Fruit fly (Drosophila melanogaster): ENCODE data around the gene RhoL.

The RhoL gene

dm6 chr3R:9551659-9552435 is 49.5 kb upstream of the RhoL start, which contains the start of the genes mura and RnpS1 (continued):
- TF ChIP-seq CG2116 (GFP tag; optimal IDR thresholded peaks at IDR 0.05) (peak; percentile 25), CG9817 (tag; optimal IDR thresholded peaks at IDR 0.05) (no peak), CG14667 (GFP tag; IDR thresholded peaks at IDR 0.05) (no peak), CG5245 (GFP tag; optimal IDR thresholded peaks at IDR 0.05) (no peak), jigr1 (GFP tag; IDR thresholded peaks at IDR 0.05) (no peak), sisA (GFP tag; IDR thresholded peaks at IDR 0.05) (no peak), CG12155 (GFP tag; optimal IDR thresholded peaks at IDR 0.05) (no peak), Atf3 (GFP tag; optimal IDR thresholded peaks at IDR 0.05) (no peak), CG3163 (GFP tag; optimal IDR thresholded peaks at IDR 0.05) (no peak), Gsc (GFP tag; IDR thresholded peaks at IDR 0.05) (no peak), crp (GFP tag; optimal IDR thresholded peaks at IDR 0.05) (no peak), Meics (GFP tag; optimal IDR thresholded peaks at IDR 0.05) (no peak), vfl (GFP tag; optimal IDR thresholded peaks at IDR 0.05) (no peak), zfh1 (GFP tag; IDR thresholded peaks at IDR 0.05) (no peak), HmgD (GFP tag; optimal IDR thresholded peaks at IDR 0.05) (no peak), Hr3 (GFP tag; optimal IDR thresholded peaks at IDR 0.05) (no peak), gt (GFP tag; IDR thresholded peaks at IDR 0.05) (no peak), CG1792 (GFP tag; optimal IDR thresholded peaks at IDR 0.05) (no peak), dpn (GFP tag; optimal IDR thresholded peaks at IDR 0.05) (no peak), Lpt (GFP tag; optimal IDR thresholded peaks at IDR 0.05) (no peak), Dad (GFP tag; optimal IDR thresholded peaks at IDR 0.05) (no peak), H2.0 (GFP tag; IDR thresholded peaks at IDR 0.05) (no peak), CG2712 (tag; optimal IDR thresholded peaks at IDR 0.05) (peak; percentile 38), lab (GFP tag; optimal IDR thresholded peaks at IDR 0.05) (no peak), cwo (GFP tag; optimal IDR thresholded peaks at IDR 0.05) (no peak), CG2199 (GFP tag; IDR thresholded peaks at IDR 0.05) (no peak), Atf6 (GFP tag; IDR thresholded peaks at IDR 0.05) (no peak), CG15601 (tag; optimal IDR thresholded peaks at IDR 0.05) (peak; percentile 43), gro (GFP tag; optimal IDR thresholded peaks at IDR 0.05) (no peak), CG10431 (GFP tag; optimal IDR thresholded peaks at IDR 0.05) (no peak), CG7372 (GFP tag; IDR thresholded peaks at IDR 0.05) (no peak), CG43689 (GFP tag; IDR thresholded peaks at IDR 0.05) (no peak), sqz (GFP tag; optimal IDR thresholded peaks at IDR 0.05) (peak; percentile 59), Bteb2 (GFP tag; optimal IDR thresholded peaks at IDR 0.05) (no peak), CG4282 (GFP tag; optimal IDR thresholded peaks at IDR 0.05) (no peak), chm (GFP tag; IDR thresholded peaks at IDR 0.05) (no peak), danr (GFP tag; IDR thresholded peaks at IDR 0.05) (no peak), CG1024 (GFP tag; IDR thresholded peaks at IDR 0.05) (no peak), rib (GFP tag; IDR thresholded peaks at IDR 0.05) (no peak), eyg (GFP tag; optimal IDR thresholded peaks at IDR 0.05) (no peak), bcd (GFP tag; optimal IDR thresholded peaks at IDR 0.05) (no peak), Ada2b (GFP tag; IDR thresholded peaks at IDR 0.05) (no peak), CG18619 (GFP tag; optimal IDR thresholded peaks at IDR 0.05) (no peak), dmrt11E (tag; optimal IDR thresholded peaks at IDR 0.05) (no peak), btn (GFP tag; optimal IDR thresholded peaks at IDR 0.05) (no peak), CG12104 (GFP tag; optimal IDR thresholded peaks at IDR 0.05) (no peak), CG12744 (GFP tag; optimal IDR thresholded peaks at IDR 0.05) (no peak), CG14965 (GFP tag; optimal IDR thresholded peaks at IDR 0.05; ENCODE audit: borderline replicate concordance) (no peak), Max (GFP tag; optimal IDR thresholded peaks at IDR 0.05) (no peak), CG12659 (GFP tag; optimal IDR thresholded peaks at IDR 0.05) (peak; percentile 43), gsb-n (tag; optimal IDR thresholded peaks at IDR 0.05) (peak; percentile 42)
